Fruit fly (Drosophila melanogaster) whole organism, embryonic: ENCODE data around the gene vito.
A peak's percentile ranks its signal among the peaks of the same experiment; 100 is the strongest.

ENCODE experiments used
- Antp ChIP-seq: fragments of 200-800 bp; sonication (Bioruptor generic); optimal IDR thresholded peaks from 3 replicates; lab custom pipeline; 2016; ENCODE audit warnings: missing biosample characterization, missing genetic modification characterization
- BEAF-32 ChIP-seq: fragments of 200-800 bp; sonication (Bioruptor generic); optimal IDR thresholded peaks from 3 replicates; lab custom pipeline; 2017; ENCODE audit warnings: missing biosample characterization, missing genetic modification characterization, mild to moderate bottlenecking, moderate library complexity, missing genetic modification reagents
- CG10209 ChIP-seq: fragments of 200-800 bp; sonication (Bioruptor generic); optimal IDR thresholded peaks from 3 replicates; lab custom pipeline; 2017; ENCODE audit warnings: missing biosample characterization, mild to moderate bottlenecking, missing genetic modification characterization, missing genetic modification reagents
- CG11504 ChIP-seq: fragments of 200-800 bp; sonication (Bioruptor generic); optimal IDR thresholded peaks from 3 replicates; lab custom pipeline; 2019; ENCODE audit warnings: missing biosample characterization, mild to moderate bottlenecking, missing genetic modification characterization, moderate library complexity
- CG14014 ChIP-seq: fragments of 200-800 bp; sonication (Bioruptor generic); IDR thresholded peaks from 2 replicates; pipeline ENCODE4 v1.3.6; 2022; ENCODE audit warnings: missing biosample characterization, missing genetic modification characterization
- CG14710 ChIP-seq: fragments of 200-800 bp; sonication (Bioruptor generic); optimal IDR thresholded peaks from 3 replicates; lab custom pipeline; 2019; ENCODE audit warnings: missing biosample characterization, mild to moderate bottlenecking, missing genetic modification characterization, moderate library complexity
- CG14860 ChIP-seq: fragments of 200-800 bp; sonication (Bioruptor generic); IDR thresholded peaks from 3 replicates; pipeline ENCODE4 v1.3.6; 2022; ENCODE audit warnings: missing biosample characterization, missing genetic modification characterization; ENCODE audit not compliant: partially characterized antibody
- CG15073 ChIP-seq: fragments of 200-800 bp; sonication (Bioruptor generic); optimal IDR thresholded peaks from 2 replicates; lab custom pipeline; 2016; ENCODE audit warnings: missing biosample characterization, missing genetic modification characterization
- CG15601 ChIP-seq: fragments of 200-800 bp; sonication (Bioruptor generic); optimal IDR thresholded peaks from 3 replicates; lab custom pipeline; 2019; ENCODE audit warnings: missing biosample characterization, mild to moderate bottlenecking, missing genetic modification characterization, moderate library complexity
- CG17612 ChIP-seq: fragments of 200-800 bp; sonication (Bioruptor generic); IDR thresholded peaks from 2 replicates; pipeline ENCODE4 v1.3.6; 2022; ENCODE audit warnings: missing biosample characterization, missing genetic modification characterization
- CG17829 ChIP-seq: fragments of 200-800 bp; optimal IDR thresholded peaks from 2 replicates; lab custom pipeline; 2019; ENCODE audit warnings: missing biosample characterization, mild to moderate bottlenecking, missing genetic modification characterization, moderate library complexity
- CG30403 ChIP-seq: fragments of 200-800 bp; sonication (Bioruptor generic); optimal IDR thresholded peaks from 3 replicates; lab custom pipeline; 2016; ENCODE audit warnings: missing biosample characterization, missing genetic modification characterization
- CG3065 ChIP-seq: fragments of 200-800 bp; sonication (Bioruptor generic); optimal IDR thresholded peaks from 2 replicates; lab custom pipeline; 2016; ENCODE audit warnings: missing biosample characterization, missing genetic modification characterization
- CG3847 ChIP-seq: fragments of 200-800 bp; sonication (Bioruptor generic); IDR thresholded peaks from 2 replicates; pipeline ENCODE4 v1.3.6; 2022; ENCODE audit warnings: missing biosample characterization, missing genetic modification characterization
- CG42726 ChIP-seq: fragments of 200-800 bp; sonication (Bioruptor generic); IDR thresholded peaks from 2 replicates; pipeline ENCODE4 v1.3.6; 2022; ENCODE audit warnings: missing biosample characterization, missing genetic modification characterization; ENCODE audit not compliant: partially characterized antibody
- CG6683 ChIP-seq: fragments of 200-800 bp; sonication (Bioruptor generic); optimal IDR thresholded peaks from 2 replicates; lab custom pipeline; 2017; ENCODE audit warnings: missing biosample characterization, mild to moderate bottlenecking, missing genetic modification characterization, missing genetic modification reagents
- CG8359 ChIP-seq: fragments of 200-800 bp; sonication (Bioruptor generic); optimal IDR thresholded peaks from 2 replicates; lab custom pipeline; 2017; ENCODE audit warnings: missing biosample characterization, mild to moderate bottlenecking, missing genetic modification characterization, borderline replicate concordance
- CG9932 ChIP-seq: fragments of 200-800 bp; sonication (Bioruptor generic); IDR thresholded peaks from 2 replicates; pipeline ENCODE4 v1.3.6; 2022; ENCODE audit warnings: missing biosample characterization, missing genetic modification characterization
- Deaf1 ChIP-seq: fragments of 200-800 bp; optimal IDR thresholded peaks from 3 replicates; lab custom pipeline; 2019; ENCODE audit warnings: missing biosample characterization, mild to moderate bottlenecking, missing genetic modification characterization, moderate library complexity
- Dip3 ChIP-seq: fragments of 200-800 bp; sonication (Bioruptor generic); optimal IDR thresholded peaks from 3 replicates; lab custom pipeline; 2016; ENCODE audit warnings: missing biosample characterization, missing genetic modification characterization
- Dll ChIP-seq: fragments of 200-800 bp; sonication (Bioruptor generic); IDR thresholded peaks from 4 replicates; pipeline ENCODE4 v1.3.6; 2022; ENCODE audit warnings: missing biosample characterization, missing genetic modification characterization; ENCODE audit not compliant: partially characterized antibody
- HLH54F ChIP-seq: fragments of 200-800 bp; sonication (Bioruptor generic); optimal IDR thresholded peaks from 3 replicates; lab custom pipeline; 2016; ENCODE audit warnings: missing biosample characterization, missing genetic modification characterization
- HLHmδ ChIP-seq: fragments of 200-800 bp; sonication (Bioruptor generic); optimal IDR thresholded peaks from 2 replicates; lab custom pipeline; 2018; ENCODE audit warnings: missing biosample characterization, mild to moderate bottlenecking, missing genetic modification characterization, moderate library complexity
- Hr3 ChIP-seq: fragments of 200-800 bp; sonication (Bioruptor generic); optimal IDR thresholded peaks from 3 replicates; lab custom pipeline; 2016; ENCODE audit warnings: missing biosample characterization, missing genetic modification characterization
- MESR4 ChIP-seq: fragments of 200-800 bp; sonication (Bioruptor generic); optimal IDR thresholded peaks from 2 replicates; lab custom pipeline; 2018; ENCODE audit warnings: missing biosample characterization, mild to moderate bottlenecking, missing genetic modification characterization, moderate library complexity
- Side ChIP-seq: fragments of 200-800 bp; sonication (Bioruptor generic); optimal IDR thresholded peaks from 2 replicates; lab custom pipeline; 2016; ENCODE audit warnings: missing biosample characterization, missing genetic modification characterization
- Sry-δ ChIP-seq: fragments of 200-800 bp; sonication (Bioruptor generic); optimal IDR thresholded peaks from 2 replicates; lab custom pipeline; 2016; ENCODE audit warnings: missing biosample characterization, missing genetic modification characterization
- TFAM ChIP-seq: fragments of 200-800 bp; sonication (Bioruptor generic); optimal IDR thresholded peaks from 2 replicates; lab custom pipeline; 2017; ENCODE audit warnings: missing biosample characterization, missing genetic modification characterization, inconsistent platforms
- ash1 ChIP-seq: fragments of 200-800 bp; sonication (Bioruptor generic); optimal IDR thresholded peaks from 2 replicates; lab custom pipeline; 2018; ENCODE audit warnings: missing biosample characterization, mild to moderate bottlenecking, missing genetic modification characterization
- chinmo ChIP-seq: fragments of 200-800 bp; sonication (Bioruptor generic); IDR thresholded peaks from 4 replicates; pipeline ENCODE4 v1.3.6; 2022; ENCODE audit warnings: missing biosample characterization, missing genetic modification characterization; ENCODE audit not compliant: partially characterized antibody
- chn ChIP-seq: fragments of 200-800 bp; sonication (Bioruptor generic); optimal IDR thresholded peaks from 2 replicates; lab custom pipeline; 2016; ENCODE audit warnings: missing biosample characterization, missing genetic modification characterization
- dan ChIP-seq: fragments of 200-800 bp; sonication (Bioruptor generic); IDR thresholded peaks from 2 replicates; pipeline ENCODE4 v1.3.6; 2022; ENCODE audit warnings: missing biosample characterization, missing genetic modification characterization
- gem ChIP-seq: fragments of 200-800 bp; sonication (Bioruptor generic); optimal IDR thresholded peaks from 2 replicates; lab custom pipeline; 2019; ENCODE audit warnings: missing biosample characterization, mild to moderate bottlenecking, missing genetic modification characterization, moderate library complexity
- gfzf ChIP-seq: fragments of 200-800 bp; sonication (Bioruptor generic); optimal IDR thresholded peaks from 2 replicates; lab custom pipeline; 2016; ENCODE audit warnings: missing biosample characterization, mild to moderate bottlenecking, missing genetic modification characterization, moderate library complexity
- ham ChIP-seq: fragments of 200-800 bp; sonication (Bioruptor generic); IDR thresholded peaks from 2 replicates; pipeline ENCODE4 v1.3.6; 2022; ENCODE audit warnings: missing biosample characterization, missing genetic modification characterization
- inv ChIP-seq: fragments of 200-800 bp; sonication (Bioruptor generic); IDR thresholded peaks from 2 replicates; pipeline ENCODE4 v1.3.6; 2022; ENCODE audit warnings: missing biosample characterization, missing genetic modification characterization; ENCODE audit not compliant: partially characterized antibody
- mam ChIP-seq: fragments of 200-800 bp; sonication (Bioruptor generic); optimal IDR thresholded peaks from 3 replicates; lab custom pipeline; 2016; ENCODE audit warnings: missing biosample characterization, missing genetic modification characterization
- odd ChIP-seq: fragments of 200-800 bp; sonication (Bioruptor generic); optimal IDR thresholded peaks from 2 replicates; lab custom pipeline; 2017; ENCODE audit warnings: missing biosample characterization, mild to moderate bottlenecking, missing genetic modification characterization
- phol ChIP-seq: fragments of 200-800 bp; sonication (Bioruptor generic); optimal IDR thresholded peaks from 3 replicates; lab custom pipeline; 2018; ENCODE audit warnings: missing biosample characterization, mild to moderate bottlenecking, missing genetic modification characterization, moderate library complexity
- prd ChIP-seq, 3 experiments: fragments of >200 bp in 2 of 3; fragments of 200-800 bp in 1 of 3; sonication (Bioruptor generic) in 1 of 3; optimal IDR thresholded peaks in 2 of 3; IDR thresholded peaks in 1 of 3; 2 replicates in 2 of 3; 3 replicates in 1 of 3; pipeline versions ENCODE4 v1.3.6 to Lab custom; 2017 to 2022; ENCODE audit warnings: missing biosample characterization in 1 of 3, missing genetic modification characterization in 1 of 3
- rib ChIP-seq: fragments of 200-800 bp; sonication (Bioruptor generic); IDR thresholded peaks from 2 replicates; pipeline ENCODE4 v1.3.6; 2022; ENCODE audit warnings: missing biosample characterization, missing genetic modification characterization
- sim ChIP-seq: fragments of 200-800 bp; sonication (Bioruptor generic); IDR thresholded peaks from 2 replicates; pipeline ENCODE4 v1.3.6; 2022; ENCODE audit warnings: missing biosample characterization, missing genetic modification characterization
- so ChIP-seq: fragments of 200-800 bp; sonication (Bioruptor generic); IDR thresholded peaks from 3 replicates; pipeline ENCODE4 v1.3.6; 2022; ENCODE audit warnings: missing biosample characterization, missing genetic modification characterization
- stwl ChIP-seq: fragments of 200-800 bp; sonication (Bioruptor generic); optimal IDR thresholded peaks from 3 replicates; lab custom pipeline; 2018; ENCODE audit warnings: missing biosample characterization, mild to moderate bottlenecking, missing genetic modification characterization, moderate library complexity
- usp ChIP-seq: fragments of >200 bp; optimal IDR thresholded peaks from 2 replicates; lab custom pipeline; 2017; ENCODE audit warnings: missing biosample characterization, missing genetic modification characterization
- zen2 ChIP-seq: fragments of 200-800 bp; sonication (Bioruptor generic); IDR thresholded peaks from 3 replicates; pipeline ENCODE4 v1.3.6; 2022; ENCODE audit warnings: missing biosample characterization, missing genetic modification characterization; ENCODE audit not compliant: partially characterized antibody
- zf30C ChIP-seq: fragments of 200-800 bp; sonication (Bioruptor generic); optimal IDR thresholded peaks from 3 replicates; lab custom pipeline; 2018; ENCODE audit warnings: missing biosample characterization, mild to moderate bottlenecking, missing genetic modification characterization

The vito gene

dm6 chr3L:5764922-5765843, 11.9 kb downstream of the vito start, which contains the start of gene CG10576 (continued):
- TF ChIP-seq so (peak; percentile 42; the same call in 1 of the 3 replicates), ash1 (GFP tag; lab: Kevin White, UChicago) (no peak), HLHmδ (peak; percentile 2), CG8359 (GFP tag; lab: Kevin White, UChicago) (no peak), prd (optimal IDR thresholded peaks at IDR 0.05; lab: Kevin White, UChicago) (no peak), prd (GFP tag; IDR thresholded peaks at IDR 0.05; lab: Robert Waterston, UW) (0 out of 3 replicates have a peak, but pooled peaks have one; percentile 8), CG17612 (GFP tag; lab: Robert Waterston, UW) (no peak), CG6683 (GFP tag; lab: Kevin White, UChicago) (no peak), inv (GFP tag; lab: Robert Waterston, UW) (peak; percentile 58), CG9932 (GFP tag; lab: Robert Waterston, UW) (peak; percentile 5; the same call in 1 of the 2 replicates), stwl (tag; lab: Kevin White, UChicago) (no peak), CG3847 (GFP tag; lab: Robert Waterston, UW) (peak; percentile 53), Side (GFP tag; lab: Kevin White, UChicago) (peak; percentile 14), mam (GFP tag; lab: Kevin White, UChicago) (peak; percentile 37), zf30C (GFP tag; lab: Kevin White, UChicago) (no peak), sim (GFP tag; lab: Robert Waterston, UW) (no peak), CG3065 (GFP tag; lab: Kevin White, UChicago) (peak; percentile 12), CG42726 (no peak), zen2 (GFP tag; lab: Robert Waterston, UW) (no peak), phol (tag; lab: Kevin White, UChicago) (peak; percentile 96), CG11504 (tag; lab: Kevin White, UChicago) (no peak), rib (GFP tag; lab: Robert Waterston, UW) (no peak), TFAM (GFP tag; lab: Kevin White, UChicago) (no peak), Dll (GFP tag; lab: Robert Waterston, UW) (peak; percentile 73), CG17829 (peak; percentile 57), CG14014 (GFP tag; lab: Robert Waterston, UW) (no peak), CG30403 (GFP tag; lab: Kevin White, UChicago) (peak; percentile 6), CG10209 (GFP tag; lab: Kevin White, UChicago) (no peak), gem (no peak), Dip3 (GFP tag; lab: Kevin White, UChicago) (no peak), odd (GFP tag; lab: Kevin White, UChicago) (no peak), Deaf1 (tag; lab: Kevin White, UChicago) (no peak), BEAF-32 (GFP tag; lab: Kevin White, UChicago) (peak; percentile 91), chn (no peak), HLH54F (GFP tag; lab: Kevin White, UChicago) (no peak), ham (no peak), MESR4 (GFP tag; lab: Kevin White, UChicago) (peak; percentile 95), Hr3 (GFP tag; lab: Kevin White, UChicago) (no peak), usp (GFP tag; lab: Kevin White, UChicago) (no peak), chinmo (GFP tag; lab: Robert Waterston, UW) (0 out of 4 replicates have a peak, but pooled peaks have one; percentile 67), gfzf (GFP tag; lab: Kevin White, UChicago) (peak; percentile 90), CG15073 (GFP tag; lab: Kevin White, UChicago) (no peak), CG14860 (0 out of 3 replicates have a peak, but pooled peaks have one; percentile 43), dan (GFP tag; lab: Robert Waterston, UW) (no peak), CG14710 (tag; lab: Kevin White, UChicago) (peak; percentile 78), Antp (no peak), CG15601 (no peak), Sry-δ (GFP tag; lab: Kevin White, UChicago) (peak; percentile 68)
